Fruit fly (Drosophila melanogaster) whole organism, wandering third instar larva: ENCODE data around the gene CG3285.

Experiments
- OdsH ChIP-seq: fragments of 200-800 bp; sonication (Bioruptor generic); optimal IDR thresholded peaks from 2 replicates; lab custom pipeline; 2016; ENCODE audit warnings: missing biosample characterization, mild to moderate bottlenecking, missing genetic modification characterization
- Vsx2 ChIP-seq: fragments of 200-300, 225-300 bp; sonication (Bioruptor generic); optimal IDR thresholded peaks from 2 replicates; lab custom pipeline; 2018; ENCODE audit warnings: missing biosample characterization, missing genetic modification characterization; ENCODE audit not compliant: partially characterized antibody
- pan ChIP-seq: fragments of >200 bp; optimal IDR thresholded peaks from 2 replicates; lab custom pipeline; 2017
- psq ChIP-seq: fragments of 200-800 bp; sonication (Bioruptor generic); optimal IDR thresholded peaks from 3 replicates; lab custom pipeline; 2017; ENCODE audit warnings: missing biosample characterization, mild to moderate bottlenecking, missing genetic modification characterization, moderate library complexity
- usp ChIP-seq: fragments of >200 bp; optimal IDR thresholded peaks from 2 replicates; lab custom pipeline; 2017; ENCODE audit warnings: missing biosample characterization, missing genetic modification characterization

DNA sequence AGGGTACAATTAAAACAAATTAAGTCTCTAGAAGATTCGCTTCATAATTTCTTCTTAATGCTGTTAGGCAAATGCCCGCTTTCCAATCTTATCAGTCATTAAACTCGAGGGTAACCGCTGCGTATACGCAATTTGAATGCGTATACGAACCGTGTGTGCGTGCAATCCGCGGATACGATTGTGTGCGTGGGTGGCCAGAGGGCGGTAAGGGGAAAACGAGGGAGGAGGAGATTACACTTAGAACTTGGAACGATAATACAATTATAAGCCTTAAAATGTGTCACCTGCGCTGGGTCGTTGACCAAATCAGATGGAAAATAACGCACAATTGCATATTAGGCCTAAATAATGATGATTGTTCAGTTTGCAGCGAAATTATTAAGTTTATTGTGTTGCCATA, 25.1 kb downstream of the CG3285 start:
- TF ChIP-seq usp (no peak), pan (lab: Kevin White, UChicago) (no peak), Vsx2 (no peak), OdsH (GFP tag; lab: Kevin White, UChicago) (no peak), psq (GFP tag; lab: Kevin White, UChicago) (no peak)
